Worm (Caenorhabditis elegans): ENCODE results near the gene rap-3.

rap-3 gene

ce11 chrIV:11174772-11175171 lies 2.3 kb upstream of the rap-3 start:
- TF ChIP-seq T07F8.4 (tag; optimal IDR thresholded peaks at IDR 0.05) (no peak), Y56A3A.18 (GFP tag; IDR thresholded peaks at IDR 0.05) (no peak), let-526 (GFP tag; IDR thresholded peaks at IDR 0.05) (no peak), hsf-1 (GFP tag; IDR thresholded peaks at IDR 0.05) (no peak), ZK185.1 (tag; optimal IDR thresholded peaks at IDR 0.05; ENCODE audit: poor library complexity, severe bottlenecking) (no peak), lsy-27 (tag; optimal IDR thresholded peaks at IDR 0.05; ENCODE audit: borderline replicate concordance, insufficient read depth) (no peak), rec-8 (tag; optimal IDR thresholded peaks at IDR 0.05) (no peak), gei-17 (GFP tag; optimal IDR thresholded peaks at IDR 0.05) (no peak), F57A8.1 (GFP tag; optimal IDR thresholded peaks at IDR 0.05) (no peak), ceh-91 (GFP tag; IDR thresholded peaks at IDR 0.05) (no peak), sdz-38 (tag; optimal IDR thresholded peaks at IDR 0.05) (no peak), ztf-28 (GFP tag; IDR thresholded peaks at IDR 0.05) (no peak), madf-3 (GFP tag; IDR thresholded peaks at IDR 0.05) (no peak), pha-4 (tag; optimal IDR thresholded peaks at IDR 0.05) (no peak), athp-1 (tag; optimal IDR thresholded peaks at IDR 0.05) (no peak), zfh-2 (GFP tag; conservative IDR thresholded peaks at IDR 0.05) (no peak), lin-40 (tag; optimal IDR thresholded peaks at IDR 0.05) (no peak), sptf-2 (GFP tag; optimal IDR thresholded peaks at IDR 0.05) (no peak), pbrm-1 (GFP tag; IDR thresholded peaks at IDR 0.05) (no peak), nhr-120 (GFP tag; IDR thresholded peaks at IDR 0.05) (no peak)

ce11 chrIV:11178495-11178894 lies 1.4 kb downstream of the rap-3 start, which contains the start of gene C08F8.9:
Gene C08F8.9, minus strand, starts transcription at chrIV:11178595.
- TF ChIP-seq fkh-3 (tag; optimal IDR thresholded peaks at IDR 0.05) (no peak), hsf-1 (GFP tag; IDR thresholded peaks at IDR 0.05) (no peak), cebp-2 (GFP tag; IDR thresholded peaks at IDR 0.05) (no peak), nhr-120 (GFP tag; IDR thresholded peaks at IDR 0.05) (no peak), ztf-3 (GFP tag; optimal IDR thresholded peaks at IDR 0.05) (no peak), F33H1.4 (GFP tag; IDR thresholded peaks at IDR 0.05) (no peak), cebp-1 (GFP tag; IDR thresholded peaks at IDR 0.05) (no peak), cebp-1 (tag; optimal IDR thresholded peaks at IDR 0.05) (no peak), tlf-1 (GFP tag; optimal IDR thresholded peaks at IDR 0.05) (no peak), ceh-91 (GFP tag; IDR thresholded peaks at IDR 0.05) (no peak)

ce11 chrIV:11179123-11179740 lies 2.2 kb downstream of the rap-3 start, which contains the start of gene cpt-2:
Gene cpt-2, plus strand, starts transcription at chrIV:11179645.
- TF ChIP-seq ceh-100 (GFP tag; IDR thresholded peaks at IDR 0.05) (peak; percentile 98), tbp1 (GFP tag; optimal IDR thresholded peaks at IDR 0.05) (peak; percentile 67), sea-2 (GFP tag; IDR thresholded peaks at IDR 0.05) (0 out of 2 replicates have a peak, but pooled peaks have one; percentile 20), somi-1 (GFP tag; optimal IDR thresholded peaks at IDR 0.05) (peak; percentile 34), unc-130 (GFP tag; optimal IDR thresholded peaks at IDR 0.05) (peak; percentile 41), ztf-25 (GFP tag; IDR thresholded peaks at IDR 0.05) (0 out of 2 replicates have a peak, but pooled peaks have one; percentile 35), pbrm-1 (GFP tag; IDR thresholded peaks at IDR 0.05) (peak; percentile 90), lsl-1 (GFP tag; optimal IDR thresholded peaks at IDR 0.05) (peak; percentile 62), F22D6.2 (tag; optimal IDR thresholded peaks at IDR 0.05) (peak; percentile 35), athp-1 (tag; optimal IDR thresholded peaks at IDR 0.05) (peak; percentile 46), mcd-1 (GFP tag; IDR thresholded peaks at IDR 0.05) (peak; percentile 92), ztf-26 (tag; optimal IDR thresholded peaks at IDR 0.05) (peak; percentile 54), repo-1 (tag; optimal IDR thresholded peaks at IDR 0.05) (peak; percentile 20), D2030.7 (GFP tag; IDR thresholded peaks at IDR 0.05) (peak; percentile 95), lin-40 (tag; optimal IDR thresholded peaks at IDR 0.05) (peak; percentile 88), Y95B8A.8 (GFP tag; IDR thresholded peaks at IDR 0.05) (peak; percentile 79; the same call in 1 of the 2 replicates), rcor-1 (GFP tag; IDR thresholded peaks at IDR 0.05) (peak; percentile 95), dox-1 (GFP tag; IDR thresholded peaks at IDR 0.05) (peak; percentile 97), hmg-1.2 (GFP tag; IDR thresholded peaks at IDR 0.05) (peak; percentile 65), egrh-3 (GFP tag; IDR thresholded peaks at IDR 0.05) (peak; percentile 81), attf-3 (GFP tag; conservative IDR thresholded peaks at IDR 0.05) (peak; percentile 76), B0336.3 (GFP tag; IDR thresholded peaks at IDR 0.05) (peak; percentile 76)

All from whole organism, young adult.